Fruit fly (Drosophila melanogaster): ENCODE measurements around the gene Hipk.
A peak's percentile ranks its signal among the peaks of the same experiment; 100 is the strongest.

The Hipk gene

dm6 chr3L:540089-540407 lies 2.8 kb upstream of the Hipk start:
- no peak for TF ChIP-seq Dp (GFP tag; optimal IDR thresholded peaks at IDR 0.05)
- peak in 1 of 2 experiments; percentile 45 for TF ChIP-seq eve (GFP tag; optimal IDR thresholded peaks at IDR 0.05)
- TF ChIP-seq CG34422 (GFP tag; IDR thresholded peaks at IDR 0.05): no peak
- peak; percentile 55 for TF ChIP-seq cg (GFP tag; optimal IDR thresholded peaks at IDR 0.05)
- TF ChIP-seq Trl (optimal IDR thresholded peaks at IDR 0.05): peak; percentile 42 to 47
- TF ChIP-seq Trl (GFP tag; optimal IDR thresholded peaks at IDR 0.05): no peak
- peak; percentile 50 to 76 for TF ChIP-seq insv (GFP tag; optimal IDR thresholded peaks at IDR 0.05)
- TF ChIP-seq Hr78 (GFP tag; optimal IDR thresholded peaks at IDR 0.05): no peak

dm6 chr3L:540432-540973 lies 2.4 kb upstream of the Hipk start, which contains the start of the genes klar and BORCS6:
Gene klar (minus strand): TSS chr3L:540614.
Gene BORCS6 (plus strand): TSS chr3L:540851.
- TF ChIP-seq Gug (GFP tag; IDR thresholded peaks at IDR 0.05) (no peak), dm (GFP tag; optimal IDR thresholded peaks at IDR 0.05) (peak; percentile 59), CG10431 (GFP tag; optimal IDR thresholded peaks at IDR 0.05) (peak; percentile 38), CG7745 (tag; optimal IDR thresholded peaks at IDR 0.05) (no peak), lov (optimal IDR thresholded peaks at IDR 0.05) (no peak), lov (GFP tag; IDR thresholded peaks at IDR 0.05) (no peak), zfh1 (GFP tag; IDR thresholded peaks at IDR 0.05) (peak; percentile 20; the same call in 1 of the 3 replicates), jumu (GFP tag; optimal IDR thresholded peaks at IDR 0.05) (peak; percentile 72), pnt (GFP tag; optimal IDR thresholded peaks at IDR 0.05) (peak; percentile 73), CG7839 (tag; optimal IDR thresholded peaks at IDR 0.05) (peak; percentile 55), wek (GFP tag; optimal IDR thresholded peaks at IDR 0.05) (no peak), nom (GFP tag; optimal IDR thresholded peaks at IDR 0.05) (no peak), sd (tag; optimal IDR thresholded peaks at IDR 0.05) (peak; percentile 51), az2 (GFP tag; optimal IDR thresholded peaks at IDR 0.05) (peak; percentile 37), exex (tag; optimal IDR thresholded peaks at IDR 0.05) (no peak), pzg (GFP tag; optimal IDR thresholded peaks at IDR 0.05) (peak; percentile 98), CG1792 (GFP tag; optimal IDR thresholded peaks at IDR 0.05) (peak; percentile 38), nerfin-1 (tag; optimal IDR thresholded peaks at IDR 0.05) (peak; percentile 45), CG13123 (GFP tag; optimal IDR thresholded peaks at IDR 0.05) (peak; percentile 50), CG8281 (tag; optimal IDR thresholded peaks at IDR 0.05) (no peak), CG14014 (GFP tag; IDR thresholded peaks at IDR 0.05) (peak; percentile 35; the same call in 1 of the 2 replicates), Mad (GFP tag; optimal IDR thresholded peaks at IDR 0.05) (peak; percentile 73), Abd-B (GFP tag; optimal IDR thresholded peaks at IDR 0.05) (peak; percentile 60), CG1024 (GFP tag; IDR thresholded peaks at IDR 0.05) (peak; percentile 41), CG11695 (GFP tag; IDR thresholded peaks at IDR 0.05) (peak; percentile 37; the same call in 1 of the 3 replicates), tup (GFP tag; optimal IDR thresholded peaks at IDR 0.05) (no peak), Oli (tag; optimal IDR thresholded peaks at IDR 0.05) (peak; percentile 36), Dfd (GFP tag; optimal IDR thresholded peaks at IDR 0.05) (no peak), Sry-δ (GFP tag; optimal IDR thresholded peaks at IDR 0.05) (peak; percentile 91), CG15479 (GFP tag; optimal IDR thresholded peaks at IDR 0.05) (peak; percentile 53), unpg (GFP tag; optimal IDR thresholded peaks at IDR 0.05) (peak; percentile 43), CG3281 (GFP tag; optimal IDR thresholded peaks at IDR 0.05) (peak; percentile 39), amos (GFP tag; IDR thresholded peaks at IDR 0.05; ENCODE audit: partially characterized antibody) (peak; percentile 95), C15 (GFP tag; IDR thresholded peaks at IDR 0.05) (no peak), CG4617 (GFP tag; optimal IDR thresholded peaks at IDR 0.05; ENCODE audit: borderline replicate concordance) (peak; percentile 63), esg (GFP tag; conservative IDR thresholded peaks at IDR 0.05) (no peak; the same call in 1 of the 2 replicates), CG8089 (GFP tag; optimal IDR thresholded peaks at IDR 0.05) (peak; percentile 63), D (optimal IDR thresholded peaks at IDR 0.05) (peak; percentile 85), D (GFP tag; optimal IDR thresholded peaks at IDR 0.05) (no peak), CG2712 (tag; optimal IDR thresholded peaks at IDR 0.05) (peak; percentile 75), sens (GFP tag) (peak; percentile 97), Sin3A (optimal IDR thresholded peaks at IDR 0.05) (peak; percentile 96)

Data from whole organism, embryonic.